Worm (Caenorhabditis elegans) whole organism, mixed stage, embryonic: Measurements from ENCODE around the gene Y43C5A.2.

Source experiments
- M03D4.4 ChIP-seq: sonication (generic microtip); optimal IDR thresholded peaks from 2 replicates; lab custom pipeline; 2017; ENCODE audit warnings: mild to moderate bottlenecking, missing genetic modification characterization, missing compliant biosample characterization
- bed-3 ChIP-seq: fragments of 200-800 bp; sonication (Bioruptor generic); optimal IDR thresholded peaks from 3 replicates; lab custom pipeline; 2018; ENCODE audit warnings: mild to moderate bottlenecking, missing genetic modification characterization, moderate library complexity, missing compliant biosample characterization
- blmp-1 ChIP-seq: fragments of 150-350 bp; optimal IDR thresholded peaks from 2 replicates; lab custom pipeline; 2014; ENCODE audit warnings: missing biosample characterization, missing genetic modification characterization
- ceh-43 ChIP-seq: fragments of 200-800 bp; sonication (Bioruptor generic); optimal IDR thresholded peaks from 2 replicates; lab custom pipeline; 2018; ENCODE audit warnings: mild to moderate bottlenecking, missing genetic modification characterization, moderate library complexity, missing compliant biosample characterization
- ces-1 ChIP-seq: fragments of 150-350 bp; optimal IDR thresholded peaks from 2 replicates; lab custom pipeline; 2014; ENCODE audit warnings: missing biosample characterization, missing genetic modification reagents, missing genetic modification characterization
- cnd-1 ChIP-seq: fragments of 200-800 bp; sonication (Bioruptor generic); optimal IDR thresholded peaks from 2 replicates; lab custom pipeline; 2018; ENCODE audit warnings: mild to moderate bottlenecking, missing genetic modification characterization, missing compliant biosample characterization
- drap-1 ChIP-seq: fragments of 200-800 bp; sonication (Bioruptor generic); optimal IDR thresholded peaks from 3 replicates; lab custom pipeline; 2018; ENCODE audit warnings: mild to moderate bottlenecking, missing genetic modification characterization, missing compliant biosample characterization
- elt-1 ChIP-seq: sonication (generic microtip); optimal IDR thresholded peaks from 2 replicates; lab custom pipeline; 2017; ENCODE audit warnings: missing genetic modification characterization, mild to moderate bottlenecking, missing compliant biosample characterization, antibody characterized with exemption, moderate library complexity, borderline replicate concordance; ENCODE audit not compliant: insufficient read depth
- elt-3 ChIP-seq: fragments of 150-350 bp; optimal IDR thresholded peaks from 2 replicates; lab custom pipeline; 2014; ENCODE audit warnings: missing biosample characterization, missing genetic modification characterization
- flh-1 ChIP-seq: fragments of 200-800 bp; sonication (Bioruptor generic); optimal IDR thresholded peaks from 2 replicates; lab custom pipeline; 2018; ENCODE audit warnings: mild to moderate bottlenecking, missing genetic modification characterization, moderate library complexity, missing compliant biosample characterization
- ham-2 ChIP-seq: fragments of 200-800 bp; sonication (Bioruptor generic); optimal IDR thresholded peaks from 2 replicates; lab custom pipeline; 2018; ENCODE audit warnings: mild to moderate bottlenecking, missing genetic modification characterization, missing compliant biosample characterization
- hlh-1 ChIP-seq: fragments of 150-350 bp; optimal IDR thresholded peaks from 2 replicates; lab custom pipeline; 2014; ENCODE audit warnings: missing biosample characterization, missing genetic modification reagents, missing genetic modification characterization
- lin-13 ChIP-seq: fragments of 150-350 bp; optimal IDR thresholded peaks from 2 replicates; lab custom pipeline; 2014; ENCODE audit warnings: missing biosample characterization, missing genetic modification characterization
- lin-32 ChIP-seq: fragments of 200-800 bp; sonication (Bioruptor generic); optimal IDR thresholded peaks from 2 replicates; lab custom pipeline; 2018; ENCODE audit warnings: mild to moderate bottlenecking, missing genetic modification characterization, missing compliant biosample characterization
- lsy-2 ChIP-seq: fragments of 150-350 bp; optimal IDR thresholded peaks from 2 replicates; lab custom pipeline; 2014; ENCODE audit warnings: missing biosample characterization, missing genetic modification characterization
- mls-2 ChIP-seq: sonication (generic microtip); optimal IDR thresholded peaks from 2 replicates; lab custom pipeline; 2016; ENCODE audit warnings: mild to moderate bottlenecking, missing genetic modification characterization, moderate library complexity, missing compliant biosample characterization
- nhr-2 ChIP-seq: fragments of 150-350 bp; optimal IDR thresholded peaks from 2 replicates; lab custom pipeline; 2014; ENCODE audit warnings: missing biosample characterization, missing genetic modification characterization
- nhr-237 ChIP-seq: fragments of 150-350 bp; optimal IDR thresholded peaks from 2 replicates; lab custom pipeline; 2014; ENCODE audit warnings: missing biosample characterization, missing genetic modification characterization
- nhr-28 ChIP-seq: fragments of 150-350 bp; optimal IDR thresholded peaks from 2 replicates; lab custom pipeline; 2014; ENCODE audit warnings: missing biosample characterization, missing genetic modification characterization
- nhr-76 ChIP-seq: sonication (generic microtip); optimal IDR thresholded peaks from 2 replicates; lab custom pipeline; 2017; ENCODE audit warnings: missing biosample characterization, missing genetic modification characterization
- pha-4 ChIP-seq: fragments of 150-350 bp; optimal IDR thresholded peaks from 2 replicates; lab custom pipeline; 2018; ENCODE audit warnings: missing biosample characterization, missing genetic modification reagents, missing genetic modification characterization
- sem-2 ChIP-seq: fragments of 200-800 bp; sonication (Bioruptor generic); optimal IDR thresholded peaks from 2 replicates; lab custom pipeline; 2018; ENCODE audit warnings: mild to moderate bottlenecking, missing genetic modification characterization, missing compliant biosample characterization
- snpc-4 ChIP-seq: fragments of 150-350 bp; optimal IDR thresholded peaks from 2 replicates; lab custom pipeline; 2014; ENCODE audit warnings: missing biosample characterization, missing genetic modification characterization
- sptf-1 ChIP-seq: sonication (generic microtip); optimal IDR thresholded peaks from 2 replicates; lab custom pipeline; 2017; ENCODE audit warnings: mild to moderate bottlenecking, missing genetic modification characterization, moderate library complexity, missing compliant biosample characterization
- tbx-8 ChIP-seq: fragments of 200-800 bp; sonication (Bioruptor generic); optimal IDR thresholded peaks from 2 replicates; lab custom pipeline; 2018; ENCODE audit warnings: mild to moderate bottlenecking, missing genetic modification characterization, moderate library complexity, missing compliant biosample characterization
- unc-120 ChIP-seq: sonication (generic microtip); optimal IDR thresholded peaks from 2 replicates; lab custom pipeline; 2017; ENCODE audit warnings: missing genetic modification characterization, missing compliant biosample characterization; ENCODE audit not compliant: poor library complexity, severe bottlenecking
- unc-39 ChIP-seq: fragments of 150-350 bp; optimal IDR thresholded peaks from 2 replicates; lab custom pipeline; 2014; ENCODE audit warnings: missing biosample characterization, missing genetic modification characterization
- unc-62 ChIP-seq: fragments of 150-350 bp; optimal IDR thresholded peaks from 2 replicates; lab custom pipeline; 2014; ENCODE audit warnings: missing biosample characterization, missing genetic modification reagents, missing genetic modification characterization
- zip-8 ChIP-seq: fragments of 150-350 bp; optimal IDR thresholded peaks from 2 replicates; lab custom pipeline; 2014; ENCODE audit warnings: missing biosample characterization, missing genetic modification characterization

Y43C5A.2 gene

DNA sequence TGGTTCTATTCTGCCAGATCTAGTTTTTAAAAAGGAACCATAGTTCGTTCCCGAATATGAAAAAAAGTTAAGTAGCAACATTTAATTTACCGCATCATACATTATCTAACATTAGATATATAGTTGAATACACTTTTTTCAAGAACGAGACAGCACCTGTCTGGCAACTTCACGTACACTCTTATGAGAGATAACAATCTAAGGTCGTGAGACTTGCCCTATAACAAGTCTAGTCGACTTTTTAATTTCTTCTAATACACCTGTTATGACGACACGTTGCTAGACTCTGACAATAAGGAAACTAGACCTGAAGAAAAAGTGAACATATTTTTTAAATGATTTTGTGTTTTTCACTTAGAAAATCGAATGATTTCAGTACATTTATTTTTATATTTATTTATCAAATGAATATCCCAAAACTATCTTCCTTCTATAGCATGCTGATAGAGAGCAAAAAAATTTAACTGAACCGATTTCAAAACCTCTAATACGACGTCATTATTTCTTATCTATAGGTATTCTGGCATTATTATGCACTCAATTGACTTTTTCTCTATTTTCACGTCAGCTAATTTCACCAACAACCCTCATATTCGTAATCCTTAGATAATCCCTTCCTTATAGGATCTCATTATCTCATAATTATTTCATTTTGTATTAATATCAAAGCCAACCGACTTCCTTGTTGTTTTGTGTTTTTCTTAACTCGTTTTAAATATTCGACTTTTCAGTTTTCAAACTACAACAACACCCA, 16.6 kb upstream of the Y43C5A.2 start:
- TF ChIP-seq elt-1 (tag; lab: Kevin White, UChicago) (peak; percentile 72), unc-39 (tag; lab: Kevin White, UChicago) (no peak)

- no peak for TF ChIP-seq sem-2
- no peak for TF ChIP-seq drap-1 (GFP tag; lab: Kevin White, UChicago)
- TF ChIP-seq lin-32, result no peak
- no peak for TF ChIP-seq M03D4.4 (tag; lab: Kevin White, UChicago)
- TF ChIP-seq hlh-1, result no peak
- TF ChIP-seq unc-62 (GFP tag; lab: Kevin White, UChicago), result no peak
- TF ChIP-seq nhr-28, result no peak
- no peak for TF ChIP-seq flh-1 (GFP tag; lab: Kevin White, UChicago)
- TF ChIP-seq nhr-2 (tag; lab: Kevin White, UChicago), result no peak
- no peak for TF ChIP-seq zip-8 (tag; lab: Kevin White, UChicago)
- TF ChIP-seq snpc-4 (tag; lab: Kevin White, UChicago), result no peak
- TF ChIP-seq ces-1 (GFP tag; lab: Kevin White, UChicago), result no peak
- TF ChIP-seq unc-39 (tag; lab: Kevin White, UChicago), result no peak
- no peak for TF ChIP-seq ham-2 (GFP tag; lab: Kevin White, UChicago)
- TF ChIP-seq elt-1 (tag; lab: Kevin White, UChicago), result no peak
- TF ChIP-seq tbx-8 (GFP tag; lab: Kevin White, UChicago), result no peak
- no peak for TF ChIP-seq pha-4 (tag; lab: Kevin White, UChicago)
- TF ChIP-seq cnd-1 (tag; lab: Kevin White, UChicago), result no peak
- TF ChIP-seq, all 35 proteins: peak for 0
Observed at ce11 chrIV:10259557-10259956, 10.1 kb upstream of the Y43C5A.2 start, which contains the start of gene F01G10.9. F01G10.9 (minus strand) TSS chrIV:10259657.

DNA sequence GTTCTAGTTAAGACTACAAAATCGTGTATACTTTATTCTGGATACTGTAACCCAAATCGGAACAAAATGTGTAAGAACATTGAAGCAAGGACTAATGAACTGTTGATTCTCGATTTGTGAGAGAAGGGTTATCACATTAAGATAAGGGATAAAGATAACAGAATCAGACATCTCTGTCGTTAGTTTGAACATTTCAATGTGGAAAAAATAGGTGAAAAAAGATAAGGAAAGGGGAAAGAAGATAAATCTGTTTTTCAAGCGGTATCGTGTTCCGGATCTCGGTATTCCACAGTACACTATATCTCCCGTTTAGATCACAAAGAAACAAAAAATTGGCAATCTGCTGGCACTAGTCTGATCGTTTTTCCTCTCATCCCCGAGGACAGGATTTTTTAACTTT, 8.6 kb upstream of the Y43C5A.2 start:
- no peak for TF ChIP-seq sem-2
- peak; percentile 63 for TF ChIP-seq elt-3 (tag; lab: Kevin White, UChicago)
- TF ChIP-seq nhr-237 (tag; lab: Kevin White, UChicago), result no peak
- TF ChIP-seq zip-8 (tag; lab: Kevin White, UChicago), result no peak
- no peak for TF ChIP-seq bed-3
- no peak for TF ChIP-seq flh-1 (GFP tag; lab: Kevin White, UChicago)
- no peak for TF ChIP-seq tbx-8 (GFP tag; lab: Kevin White, UChicago)
- no peak for TF ChIP-seq mls-2 (tag; lab: Kevin White, UChicago)
- no peak for TF ChIP-seq lsy-2 (tag; lab: Kevin White, UChicago)
- TF ChIP-seq unc-120 (tag; lab: Kevin White, UChicago), result no peak
- TF ChIP-seq elt-1 (tag; lab: Kevin White, UChicago), result peak; percentile 99
- no peak for TF ChIP-seq lin-32
- no peak for TF ChIP-seq nhr-76 (tag; lab: Kevin White, UChicago)
- TF ChIP-seq blmp-1 (tag; lab: Kevin White, UChicago), result no peak

DNA sequence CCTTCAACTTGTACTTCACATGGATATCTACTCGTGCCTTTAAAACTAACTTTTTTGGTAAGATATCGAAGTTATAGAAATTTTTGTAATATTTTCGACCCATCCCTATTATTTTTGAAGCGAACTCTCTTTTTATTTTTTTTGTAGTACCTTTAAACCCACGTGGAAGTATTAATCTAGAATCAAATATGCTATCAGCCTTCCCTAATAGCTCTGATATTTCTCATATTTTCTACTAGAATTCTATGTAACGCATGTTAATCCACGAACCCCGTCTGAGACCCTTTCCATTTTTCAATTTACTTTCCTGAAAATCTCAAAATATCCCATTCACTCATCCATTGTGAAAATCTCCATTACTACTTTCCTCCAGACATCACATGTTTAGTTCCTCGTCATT, 3.7 kb downstream of the Y43C5A.2 start:
- TF ChIP-seq snpc-4 (tag; lab: Kevin White, UChicago) (no peak), blmp-1 (tag; lab: Kevin White, UChicago) (no peak), sem-2 (no peak), cnd-1 (tag; lab: Kevin White, UChicago) (no peak), ceh-43 (GFP tag; lab: Kevin White, UChicago) (no peak), lsy-2 (tag; lab: Kevin White, UChicago) (no peak), flh-1 (GFP tag; lab: Kevin White, UChicago) (no peak), ham-2 (GFP tag; lab: Kevin White, UChicago) (no peak), unc-120 (tag; lab: Kevin White, UChicago) (no peak), nhr-28 (no peak)

DNA sequence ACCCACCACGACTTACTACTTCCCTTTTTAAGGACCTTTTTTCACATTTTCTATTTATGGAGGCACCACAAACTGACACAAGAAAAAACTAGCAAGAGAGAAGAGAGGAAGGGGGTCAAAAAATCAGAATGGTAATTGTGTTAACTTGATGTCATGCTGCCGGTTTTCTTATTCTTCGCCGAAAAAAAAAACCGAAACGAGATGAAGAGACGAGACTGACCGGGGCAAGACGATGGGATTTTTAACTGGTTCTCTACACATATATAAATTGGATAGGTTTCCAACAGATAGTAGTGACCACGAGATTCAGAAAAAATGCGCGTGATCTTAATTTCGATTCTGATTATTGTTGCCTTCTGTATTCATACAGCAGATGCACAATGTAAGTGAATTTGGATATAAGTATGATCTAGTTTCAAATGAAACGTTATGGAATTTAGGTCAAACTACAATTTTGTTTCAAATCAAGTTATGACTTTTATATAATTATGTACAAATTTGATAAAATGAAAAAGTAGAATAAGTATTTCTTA, 4.2 kb downstream of the Y43C5A.2 start, which contains the start of gene Y43C5A.3:
TSS of gene Y43C5A.3 (plus strand) at position 256 of the 533 bp plus-strand sequence.
- no peak for TF ChIP-seq sptf-1 (tag; lab: Kevin White, UChicago)
- TF ChIP-seq drap-1 (GFP tag; lab: Kevin White, UChicago), result no peak
- TF ChIP-seq snpc-4 (tag; lab: Kevin White, UChicago), result no peak
- no peak for TF ChIP-seq bed-3
- no peak for TF ChIP-seq hlh-1
- no peak for TF ChIP-seq lin-13 (tag; lab: Kevin White, UChicago)
- TF ChIP-seq nhr-28, result no peak
- no peak for TF ChIP-seq tbx-8 (GFP tag; lab: Kevin White, UChicago)
